Fruit fly (Drosophila melanogaster): ENCODE measurements around the gene Ubc4.

DNA sequence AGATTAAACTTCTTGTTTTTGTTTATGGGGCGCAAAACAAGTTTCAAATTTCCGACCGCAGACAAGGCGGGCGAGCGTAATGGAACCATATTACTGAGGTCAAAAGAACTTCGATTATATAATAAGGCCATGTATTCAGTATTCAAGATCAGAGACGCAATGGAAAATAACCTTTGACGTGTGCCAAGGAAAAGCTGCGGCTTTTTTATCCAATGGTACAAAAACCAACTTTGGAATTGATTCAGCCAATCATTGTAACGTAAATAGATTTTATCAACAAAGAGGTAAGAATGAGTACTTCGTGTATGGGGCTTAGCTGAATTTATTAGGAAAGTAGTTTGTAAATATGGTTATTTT lies 631 bp upstream of the Ubc4 start:
- TF ChIP-seq CG11617 (GFP tag; optimal IDR thresholded peaks at IDR 0.05) = no peak
- TF ChIP-seq tj (GFP tag; optimal IDR thresholded peaks at IDR 0.05) = no peak

All from whole organism, adult.